Worm (Caenorhabditis elegans) whole organism, L2 larva: Measurements from ENCODE around the gene C47D12.2.

Experiments
- C34F6.9 ChIP-seq: fragments of 150-350 bp; optimal IDR thresholded peaks from 2 replicates; lab custom pipeline; 2014; ENCODE audit warnings: missing biosample characterization, missing genetic modification characterization
- F13H6.1 ChIP-seq: sonication (generic microtip); optimal IDR thresholded peaks from 2 replicates; lab custom pipeline; 2016; ENCODE audit warnings: missing genetic modification characterization, missing compliant biosample characterization
- R02D3.7 ChIP-seq: fragments of 150-350 bp; optimal IDR thresholded peaks from 2 replicates; lab custom pipeline; 2014; ENCODE audit warnings: missing biosample characterization, missing genetic modification characterization
- Y55F3AM.14 ChIP-seq: fragments of 200-800 bp; sonication (Bioruptor generic); optimal IDR thresholded peaks from 2 replicates; lab custom pipeline; 2018; ENCODE audit warnings: mild to moderate bottlenecking, missing genetic modification characterization, missing compliant biosample characterization
- ZK546.5 ChIP-seq: sonication (generic microtip); optimal IDR thresholded peaks from 2 replicates; lab custom pipeline; 2017; ENCODE audit warnings: missing biosample characterization, missing genetic modification characterization
- alr-1 ChIP-seq: fragments of 150-350 bp; optimal IDR thresholded peaks from 2 replicates; lab custom pipeline; 2014; ENCODE audit warnings: missing biosample characterization, missing genetic modification characterization
- aly-2 ChIP-seq: fragments of 150-350 bp; optimal IDR thresholded peaks from 2 replicates; lab custom pipeline; 2014; ENCODE audit warnings: missing biosample characterization, missing genetic modification characterization
- ama-1 ChIP-seq: fragments of 150-350 bp; optimal IDR thresholded peaks from 2 replicates; lab custom pipeline; 2018; ENCODE audit warnings: inconsistent platforms
- blmp-1 ChIP-seq: sonication (generic microtip); optimal IDR thresholded peaks from 2 replicates; lab custom pipeline; 2017; ENCODE audit warnings: missing genetic modification characterization, mild to moderate bottlenecking, missing compliant biosample characterization, antibody characterized with exemption, moderate library complexity; ENCODE audit not compliant: insufficient read depth
- ceh-16 ChIP-seq: fragments of 150-350 bp; optimal IDR thresholded peaks from 2 replicates; lab custom pipeline; 2014; ENCODE audit warnings: missing biosample characterization, missing genetic modification characterization
- ceh-82 ChIP-seq: fragments of 150-350 bp; optimal IDR thresholded peaks from 2 replicates; lab custom pipeline; 2014; ENCODE audit warnings: missing biosample characterization, missing genetic modification characterization
- crh-2 ChIP-seq: sonication (generic microtip); optimal IDR thresholded peaks from 2 replicates; lab custom pipeline; 2017; ENCODE audit warnings: missing biosample characterization, missing genetic modification characterization
- dmd-4 ChIP-seq: sonication (generic microtip); optimal IDR thresholded peaks from 2 replicates; lab custom pipeline; 2017; ENCODE audit warnings: missing biosample characterization, missing genetic modification characterization
- egl-27 ChIP-seq: sonication (generic microtip); optimal IDR thresholded peaks from 3 replicates; lab custom pipeline; 2017; ENCODE audit warnings: missing biosample characterization, missing genetic modification reagents, missing genetic modification characterization
- elt-1 ChIP-seq: fragments of 150-350 bp; optimal IDR thresholded peaks from 2 replicates; lab custom pipeline; 2014; ENCODE audit warnings: missing biosample characterization, missing genetic modification characterization
- elt-3 ChIP-seq: sonication (generic microtip); optimal IDR thresholded peaks from 2 replicates; lab custom pipeline; 2017; ENCODE audit warnings: missing biosample characterization, missing genetic modification characterization
- fos-1 ChIP-seq: fragments of 150-350 bp; optimal IDR thresholded peaks from 2 replicates; lab custom pipeline; 2014; ENCODE audit warnings: missing biosample characterization, missing genetic modification characterization
- gmeb-1 ChIP-seq: fragments of 150-350 bp; optimal IDR thresholded peaks from 2 replicates; lab custom pipeline; 2014; ENCODE audit warnings: missing biosample characterization, missing genetic modification characterization
- lin-11 ChIP-seq: fragments of 150-350 bp; sonication (generic microtip); optimal IDR thresholded peaks from 2 replicates; lab custom pipeline; 2014; ENCODE audit warnings: missing biosample characterization, missing genetic modification characterization, inconsistent platforms, mixed read lengths
- lin-13 ChIP-seq: fragments of 150-350 bp; optimal IDR thresholded peaks from 2 replicates; lab custom pipeline; 2014; ENCODE audit warnings: missing biosample characterization, missing genetic modification reagents, missing genetic modification characterization
- lin-39 ChIP-seq: fragments of 150-350 bp; optimal IDR thresholded peaks from 2 replicates; lab custom pipeline; 2014; ENCODE audit warnings: missing biosample characterization, missing genetic modification reagents, missing genetic modification characterization
- lsy-2 ChIP-seq, 2 experiments: fragments of 150-350 bp in 1 of 2; sonication (generic microtip) in 1 of 2; optimal IDR thresholded peaks; 2 replicates each; lab custom pipeline; 2014 to 2017; ENCODE audit warnings: missing biosample characterization in 2 of 2, missing genetic modification characterization in 2 of 2
- mab-5 ChIP-seq: fragments of 150-350 bp; optimal IDR thresholded peaks from 2 replicates; lab custom pipeline; 2014; ENCODE audit warnings: missing biosample characterization, missing genetic modification characterization
- mbf-1 ChIP-seq: sonication (generic microtip); optimal IDR thresholded peaks from 2 replicates; lab custom pipeline; 2017; ENCODE audit warnings: missing biosample characterization, missing genetic modification characterization
- mdl-1 ChIP-seq, 2 experiments: fragments of 150-350 bp in 1 of 2; sonication (generic microtip) in 1 of 2; optimal IDR thresholded peaks; 2 replicates each; lab custom pipeline; 2017; ENCODE audit warnings: missing biosample characterization in 2 of 2, missing genetic modification characterization in 2 of 2
- nhr-10 ChIP-seq: sonication (generic microtip); optimal IDR thresholded peaks from 2 replicates; lab custom pipeline; 2017; ENCODE audit warnings: missing biosample characterization, missing genetic modification characterization
- nhr-11 ChIP-seq: fragments of 150-350 bp; optimal IDR thresholded peaks from 2 replicates; lab custom pipeline; 2014; ENCODE audit warnings: missing biosample characterization, missing genetic modification characterization
- nhr-12 ChIP-seq: fragments of 150-350 bp; optimal IDR thresholded peaks from 2 replicates; lab custom pipeline; 2014; ENCODE audit warnings: missing biosample characterization, missing genetic modification characterization
- nhr-129 ChIP-seq: fragments of 150-350 bp; optimal IDR thresholded peaks from 2 replicates; lab custom pipeline; 2014; ENCODE audit warnings: missing biosample characterization, missing genetic modification characterization
- nhr-21 ChIP-seq: fragments of 150-350 bp; optimal IDR thresholded peaks from 2 replicates; lab custom pipeline; 2014; ENCODE audit warnings: missing biosample characterization, missing genetic modification characterization
- nhr-23 ChIP-seq: fragments of 150-350 bp; optimal IDR thresholded peaks from 2 replicates; lab custom pipeline; 2014; ENCODE audit warnings: missing biosample characterization, missing genetic modification reagents, missing genetic modification characterization
- nhr-237 ChIP-seq: fragments of 150-350 bp; optimal IDR thresholded peaks from 2 replicates; lab custom pipeline; 2014; ENCODE audit warnings: missing biosample characterization, missing genetic modification characterization
- nhr-25 ChIP-seq: fragments of 150-350 bp; sonication (generic microtip); optimal IDR thresholded peaks from 3 replicates; lab custom pipeline; 2014; ENCODE audit warnings: missing biosample characterization, missing genetic modification characterization
- nhr-6 ChIP-seq: fragments of 150-350 bp; optimal IDR thresholded peaks from 2 replicates; lab custom pipeline; 2014; ENCODE audit warnings: missing biosample characterization, missing genetic modification characterization
- nhr-77 ChIP-seq: fragments of 150-350 bp; optimal IDR thresholded peaks from 2 replicates; lab custom pipeline; 2014; ENCODE audit warnings: missing biosample characterization, missing genetic modification characterization
- peb-1 ChIP-seq: fragments of 150-350 bp; optimal IDR thresholded peaks from 2 replicates; lab custom pipeline; 2014; ENCODE audit warnings: missing biosample characterization, missing genetic modification characterization
- sem-4 ChIP-seq: fragments of 150-350 bp; optimal IDR thresholded peaks from 2 replicates; lab custom pipeline; 2014; ENCODE audit warnings: missing biosample characterization, missing genetic modification reagents, missing genetic modification characterization
- skn-1 ChIP-seq: sonication (generic microtip); optimal IDR thresholded peaks from 2 replicates; lab custom pipeline; 2017; ENCODE audit warnings: missing biosample characterization, missing genetic modification characterization
- sma-3 ChIP-seq: sonication (generic microtip); optimal IDR thresholded peaks from 2 replicates; lab custom pipeline; 2016; ENCODE audit warnings: missing genetic modification reagents, missing genetic modification characterization, missing compliant biosample characterization
- sma-9 ChIP-seq, 2 experiments: fragments of 150-350 bp in 1 of 2; sonication (generic microtip) in 1 of 2; optimal IDR thresholded peaks; 2 replicates each; lab custom pipeline; 2014 to 2016; ENCODE audit warnings: missing genetic modification characterization in 2 of 2, mild to moderate bottlenecking in 1 of 2, missing biosample characterization in 1 of 2, missing compliant biosample characterization in 1 of 2, missing genetic modification reagents in 1 of 2, moderate library complexity in 1 of 2
- snpc-4 ChIP-seq: fragments of 150-350 bp; optimal IDR thresholded peaks from 2 replicates; lab custom pipeline; 2014; ENCODE audit warnings: missing biosample characterization, missing genetic modification characterization
- unc-39 ChIP-seq: fragments of 150-350 bp; optimal IDR thresholded peaks from 2 replicates; lab custom pipeline; 2014; ENCODE audit warnings: missing biosample characterization, missing genetic modification characterization
- unc-55 ChIP-seq: fragments of 150-350 bp; sonication (generic microtip); optimal IDR thresholded peaks from 3 replicates; lab custom pipeline; 2014; ENCODE audit warnings: missing biosample characterization, missing genetic modification reagents, missing genetic modification characterization
- unc-62 ChIP-seq: fragments of 150-350 bp; optimal IDR thresholded peaks from 2 replicates; lab custom pipeline; 2014; ENCODE audit warnings: missing biosample characterization, missing genetic modification reagents, missing genetic modification characterization
- zag-1 ChIP-seq: fragments of 150-350 bp; optimal IDR thresholded peaks from 2 replicates; lab custom pipeline; 2014; ENCODE audit warnings: missing biosample characterization, missing genetic modification characterization
- ztf-1 ChIP-seq: fragments of 200-800 bp; sonication (Bioruptor generic); conservative IDR thresholded peaks from 2 replicates; pipeline ENCODE4 v1.3.6; 2022; ENCODE audit warnings: missing genetic modification characterization, missing compliant biosample characterization
- ztf-11 ChIP-seq: sonication (generic microtip); optimal IDR thresholded peaks from 2 replicates; lab custom pipeline; 2017; ENCODE audit warnings: missing biosample characterization, missing genetic modification characterization
- ztf-4 ChIP-seq: fragments of 150-350 bp; optimal IDR thresholded peaks from 2 replicates; lab custom pipeline; 2014; ENCODE audit warnings: missing biosample characterization, missing genetic modification characterization

Gene C47D12.2

DNA sequence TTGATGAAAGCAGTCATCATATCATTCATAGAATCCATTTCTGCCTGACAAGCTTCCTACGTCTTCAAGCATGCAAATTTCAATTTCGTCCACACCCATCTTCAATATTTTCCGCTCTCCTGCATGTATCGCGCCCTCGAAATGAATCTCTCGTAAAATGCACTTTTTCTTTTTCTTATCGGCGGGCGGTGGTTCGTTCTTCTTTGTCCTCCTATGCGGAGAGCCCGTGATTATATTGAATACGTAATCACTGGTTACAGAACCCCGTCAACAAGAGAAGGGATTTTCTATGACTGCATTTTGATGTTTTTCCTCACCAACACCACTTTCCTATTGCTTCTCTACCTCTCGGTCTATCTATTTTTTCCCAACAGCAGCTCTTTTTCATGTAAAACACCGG is 39.5 kb upstream of the C47D12.2 start:
- TF ChIP-seq ama-1 (lab: Kevin White, UChicago) (no peak), nhr-129 (tag; lab: Kevin White, UChicago) (peak; percentile 25), nhr-6 (tag; lab: Kevin White, UChicago) (peak; percentile 27), Y55F3AM.14 (GFP tag; lab: Kevin White, UChicago) (peak; percentile 16), nhr-21 (peak; percentile 7), C34F6.9 (no peak)

DNA sequence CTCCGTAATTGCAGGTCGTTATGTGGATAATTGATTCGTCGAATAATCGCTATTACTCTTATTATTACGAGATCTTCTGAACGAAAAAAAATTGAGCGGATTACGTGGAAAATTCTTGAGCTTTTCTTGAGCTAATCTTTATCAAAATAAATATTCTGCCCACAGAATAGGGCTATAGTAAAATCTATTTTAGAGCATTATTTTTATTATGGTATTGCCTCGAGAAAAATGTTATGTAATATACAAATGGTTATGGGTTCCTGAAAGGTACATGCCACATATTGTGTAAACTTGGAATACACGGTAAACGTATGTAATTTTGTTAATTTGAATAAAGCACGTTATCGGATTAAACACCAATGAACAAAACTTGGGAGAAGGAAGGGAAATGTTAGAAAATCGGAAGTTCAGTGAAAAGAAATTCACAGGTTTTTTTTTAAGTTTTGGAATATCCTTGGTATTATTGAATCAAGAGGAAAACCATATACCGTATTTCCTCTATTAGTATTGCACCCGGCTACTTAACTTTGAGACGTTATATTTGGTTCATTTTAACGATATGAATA is 38.8 kb upstream of the C47D12.2 start:
- TF ChIP-seq nhr-77: no peak
- peak; percentile 22 for TF ChIP-seq lin-13 (GFP tag; lab: Kevin White, UChicago)
- TF ChIP-seq nhr-129 (tag; lab: Kevin White, UChicago): no peak
- TF ChIP-seq ztf-4: peak; percentile 36
- TF ChIP-seq sem-4 (tag; lab: Kevin White, UChicago): peak; percentile 37
- TF ChIP-seq dmd-4 (tag; lab: Kevin White, UChicago): no peak
- TF ChIP-seq ztf-11 (tag; lab: Kevin White, UChicago): no peak
- no peak for TF ChIP-seq nhr-12 (tag; lab: Kevin White, UChicago)
- TF ChIP-seq crh-2 (tag; lab: Kevin White, UChicago): peak; percentile 13
- TF ChIP-seq sma-9 (GFP tag; optimal IDR thresholded peaks at IDR 0.05; lab: Kevin White, UChicago): peak; percentile 62
- no peak for TF ChIP-seq sma-9 (tag; optimal IDR thresholded peaks at IDR 0.05; lab: Kevin White, UChicago)
- no peak for TF ChIP-seq R02D3.7 (tag; lab: Kevin White, UChicago)
- TF ChIP-seq zag-1 (tag; lab: Kevin White, UChicago): no peak
- no peak for TF ChIP-seq gmeb-1
- peak; percentile 36 for TF ChIP-seq nhr-6 (tag; lab: Kevin White, UChicago)
- no peak for TF ChIP-seq ceh-82 (tag; lab: Kevin White, UChicago)
- TF ChIP-seq unc-39 (tag; lab: Kevin White, UChicago): no peak
- TF ChIP-seq elt-3 (tag; lab: Kevin White, UChicago): no peak
- TF ChIP-seq nhr-237 (tag; lab: Kevin White, UChicago): no peak
- no peak for TF ChIP-seq snpc-4 (tag; lab: Kevin White, UChicago)
- no peak for TF ChIP-seq unc-55
- TF ChIP-seq skn-1 (tag; lab: Kevin White, UChicago): no peak
- no peak for TF ChIP-seq blmp-1 (tag; lab: Kevin White, UChicago)
- no peak for TF ChIP-seq mab-5 (tag; lab: Kevin White, UChicago)
- no peak for TF ChIP-seq lin-39 (tag; lab: Kevin White, UChicago)
- no peak for TF ChIP-seq sma-3
- no peak for TF ChIP-seq unc-62
- TF ChIP-seq Y55F3AM.14 (GFP tag; lab: Kevin White, UChicago): no peak
- no peak for TF ChIP-seq mbf-1 (tag; lab: Kevin White, UChicago)
- no peak for TF ChIP-seq fos-1
- peak in 1 of 2 experiments; percentile 65 for TF ChIP-seq lsy-2 (tag; optimal IDR thresholded peaks at IDR 0.05; lab: Kevin White, UChicago)
- TF ChIP-seq mdl-1 (tag; optimal IDR thresholded peaks at IDR 0.05; lab: Kevin White, UChicago): peak in 1 of 2 experiments; percentile 42
- TF ChIP-seq F13H6.1 (tag; lab: Kevin White, UChicago): peak; percentile 27
- TF ChIP-seq lin-11: no peak
- no peak for TF ChIP-seq nhr-23
- TF ChIP-seq aly-2 (tag; lab: Kevin White, UChicago): no peak
- TF ChIP-seq egl-27 (tag; lab: Kevin White, UChicago): no peak
- no peak for TF ChIP-seq C34F6.9
- TF ChIP-seq elt-1 (tag; lab: Kevin White, UChicago): no peak
- TF ChIP-seq nhr-21: peak; percentile 38
- no peak for TF ChIP-seq ZK546.5
- no peak for TF ChIP-seq nhr-11
- TF ChIP-seq ama-1 (lab: Kevin White, UChicago): peak; percentile 42
- TF ChIP-seq ceh-16 (tag; lab: Kevin White, UChicago): no peak
- no peak for TF ChIP-seq nhr-10 (tag; lab: Kevin White, UChicago)
- TF ChIP-seq peb-1 (tag; lab: Kevin White, UChicago): no peak
- TF ChIP-seq ztf-1 (GFP tag; lab: Robert Waterston, UW): 0 out of 2 replicates have a peak, but pooled peaks have one; percentile 5
- TF ChIP-seq alr-1 (tag; lab: Kevin White, UChicago): no peak
- TF ChIP-seq nhr-25 (tag; lab: Kevin White, UChicago): peak; percentile 43
